Worm (Caenorhabditis elegans) whole organism, late embryonic: ENCODE measurements around the gene htz-1.
A peak's percentile ranks its signal among the peaks of the same experiment; 100 is the strongest.

Experiments
- C08G9.2 ChIP-seq: sonication (generic microtip); optimal IDR thresholded peaks from 2 replicates; lab custom pipeline; 2016; ENCODE audit warnings: mild to moderate bottlenecking, missing genetic modification characterization, moderate library complexity, missing compliant biosample characterization
- C38D4.7 ChIP-seq: fragments of 200-800 bp; sonication (Bioruptor generic); optimal IDR thresholded peaks from 2 replicates; lab custom pipeline; 2018; ENCODE audit warnings: mild to moderate bottlenecking, missing genetic modification characterization, moderate library complexity, missing compliant biosample characterization
- K02D7.2 ChIP-seq: sonication (generic microtip); optimal IDR thresholded peaks from 2 replicates; lab custom pipeline; 2017; ENCODE audit warnings: mild to moderate bottlenecking, missing genetic modification characterization, missing compliant biosample characterization
- T23F11.4 ChIP-seq: fragments of 200-800 bp; sonication (Bioruptor generic); optimal IDR thresholded peaks from 2 replicates; lab custom pipeline; 2018; ENCODE audit warnings: mild to moderate bottlenecking, missing genetic modification characterization, missing compliant biosample characterization
- Y22D7AL.16 ChIP-seq: sonication (generic microtip); optimal IDR thresholded peaks from 2 replicates; lab custom pipeline; 2016; ENCODE audit warnings: missing genetic modification characterization, missing compliant biosample characterization
- ama-1 ChIP-seq: fragments of 150-350 bp; optimal IDR thresholded peaks from 2 replicates; lab custom pipeline; 2014
- ceh-14 ChIP-seq: sonication (generic microtip); optimal IDR thresholded peaks from 2 replicates; lab custom pipeline; 2016; ENCODE audit warnings: missing genotype, missing genetic modification characterization, missing compliant biosample characterization
- ceh-19 ChIP-seq: fragments of 200-800 bp; sonication (Bioruptor generic); optimal IDR thresholded peaks from 2 replicates; lab custom pipeline; 2018; ENCODE audit warnings: mild to moderate bottlenecking, missing genetic modification characterization, missing compliant biosample characterization
- ceh-24 ChIP-seq: sonication (generic microtip); optimal IDR thresholded peaks from 2 replicates; lab custom pipeline; 2016; ENCODE audit warnings: mild to moderate bottlenecking, missing genetic modification characterization, missing compliant biosample characterization
- ceh-45 ChIP-seq: fragments of 200-800 bp; sonication (Bioruptor generic); IDR thresholded peaks from 2 replicates; pipeline ENCODE4 v1.3.6; 2022; ENCODE audit warnings: missing genetic modification reagents, missing genetic modification characterization, missing compliant biosample characterization
- ceh-48 ChIP-seq: sonication (generic microtip); optimal IDR thresholded peaks from 2 replicates; lab custom pipeline; 2016; ENCODE audit warnings: missing genetic modification characterization, inconsistent platforms, missing compliant biosample characterization
- elt-2 ChIP-seq: sonication (generic microtip); optimal IDR thresholded peaks from 2 replicates; lab custom pipeline; 2016; ENCODE audit warnings: missing genetic modification reagents, missing genetic modification characterization, missing compliant biosample characterization
- elt-4 ChIP-seq: sonication (generic microtip); optimal IDR thresholded peaks from 2 replicates; lab custom pipeline; 2016; ENCODE audit warnings: missing genetic modification characterization, missing compliant biosample characterization
- fax-1 ChIP-seq: sonication (generic microtip); optimal IDR thresholded peaks from 2 replicates; lab custom pipeline; 2016; ENCODE audit warnings: missing genotype, missing genetic modification characterization, missing compliant biosample characterization
- fkh-6 ChIP-seq: sonication (generic microtip); optimal IDR thresholded peaks from 2 replicates; lab custom pipeline; 2016; ENCODE audit warnings: missing genetic modification characterization, missing compliant biosample characterization
- hlh-13 ChIP-seq: fragments of 200-800 bp; sonication (Bioruptor generic); optimal IDR thresholded peaks from 2 replicates; lab custom pipeline; 2018; ENCODE audit warnings: mild to moderate bottlenecking, missing genetic modification characterization, missing compliant biosample characterization
- lim-6 ChIP-seq: sonication (generic microtip); optimal IDR thresholded peaks from 2 replicates; lab custom pipeline; 2016; ENCODE audit warnings: missing genetic modification characterization, missing compliant biosample characterization
- lin-11 ChIP-seq: fragments of 200-800 bp; sonication (Bioruptor generic); optimal IDR thresholded peaks from 2 replicates; lab custom pipeline; 2018; ENCODE audit warnings: mild to moderate bottlenecking, missing genetic modification characterization, missing compliant biosample characterization
- mec-3 ChIP-seq: sonication (generic microtip); optimal IDR thresholded peaks from 2 replicates; lab custom pipeline; 2016; ENCODE audit warnings: borderline replicate concordance, missing genetic modification characterization, missing compliant biosample characterization
- nhr-11 ChIP-seq: fragments of 150-350 bp; optimal IDR thresholded peaks from 2 replicates; lab custom pipeline; 2014; ENCODE audit warnings: missing biosample characterization, missing genetic modification characterization
- nhr-232 ChIP-seq: sonication (generic microtip); optimal IDR thresholded peaks from 2 replicates; lab custom pipeline; 2016; ENCODE audit warnings: missing genetic modification characterization, missing compliant biosample characterization
- pag-3 ChIP-seq: sonication (generic microtip); optimal IDR thresholded peaks from 2 replicates; lab custom pipeline; 2016; ENCODE audit warnings: missing compliant biosample characterization, missing genetic modification characterization, borderline replicate concordance
- ref-2 ChIP-seq: sonication (generic microtip); optimal IDR thresholded peaks from 2 replicates; lab custom pipeline; 2016; ENCODE audit warnings: missing genetic modification characterization, missing compliant biosample characterization
- sdc-2 ChIP-seq: sonication (generic microtip); optimal IDR thresholded peaks from 2 replicates; lab custom pipeline; 2016; ENCODE audit warnings: missing genotype, missing genetic modification characterization, missing compliant biosample characterization
- sox-2 ChIP-seq: fragments of 200-800 bp; sonication (Bioruptor generic); IDR thresholded peaks from 2 replicates; pipeline ENCODE4 v1.3.6; 2022; ENCODE audit warnings: missing genetic modification reagents, missing genetic modification characterization, missing compliant biosample characterization
- ttx-3 ChIP-seq: sonication (generic microtip); optimal IDR thresholded peaks from 2 replicates; lab custom pipeline; 2016; ENCODE audit warnings: missing genetic modification reagents, missing genetic modification characterization, missing compliant biosample characterization
- unc-3 ChIP-seq, 2 experiments: fragments of 200-800 bp in 1 of 2; sonication (Bioruptor generic) in 1 of 2; sonication (generic microtip) in 1 of 2; conservative IDR thresholded peaks in 1 of 2; optimal IDR thresholded peaks in 1 of 2; 2 replicates each; pipeline versions ENCODE4 v1.3.6 to Lab custom; 2016 to 2022; ENCODE audit warnings: missing compliant biosample characterization in 2 of 2, missing genetic modification characterization in 2 of 2, missing genetic modification reagents in 1 of 2
- unc-42 ChIP-seq: sonication (generic microtip); optimal IDR thresholded peaks from 2 replicates; lab custom pipeline; 2016; ENCODE audit warnings: missing genotype, missing genetic modification characterization, missing compliant biosample characterization
- unc-55 ChIP-seq: sonication (generic microtip); optimal IDR thresholded peaks from 2 replicates; lab custom pipeline; 2017; ENCODE audit warnings: missing biosample characterization, missing genetic modification reagents, missing genetic modification characterization
- zip-5 ChIP-seq: sonication (generic microtip); optimal IDR thresholded peaks from 2 replicates; lab custom pipeline; 2016; ENCODE audit warnings: missing genetic modification characterization, missing compliant biosample characterization

The htz-1 gene

DNA sequence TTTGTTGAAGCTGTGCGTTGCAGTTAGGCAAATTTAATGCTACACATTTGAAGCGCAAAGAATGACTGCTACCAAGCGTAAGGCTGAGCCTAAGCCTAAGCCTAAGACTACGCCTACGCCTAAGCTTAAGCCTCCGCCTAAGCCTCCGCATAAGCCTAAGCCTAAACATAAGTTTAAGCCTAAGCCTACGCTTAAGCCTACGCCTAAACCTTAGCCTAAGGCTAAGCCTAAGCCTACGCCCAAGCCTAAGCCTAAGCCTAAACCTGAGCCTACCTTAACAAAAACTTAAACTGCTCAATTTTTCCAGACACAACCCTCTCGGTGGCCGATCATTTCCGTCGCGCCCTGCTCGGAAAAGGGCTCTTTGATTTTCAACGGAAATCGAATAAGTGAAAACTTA, 13.3 kb downstream of the htz-1 start:
- TF ChIP-seq mec-3 (no peak), ceh-24 (tag; lab: Kevin White, UChicago) (no peak), elt-2 (tag; lab: Kevin White, UChicago) (no peak)

- TF ChIP-seq pag-3 (tag; lab: Kevin White, UChicago) (no peak), ref-2 (tag; lab: Kevin White, UChicago) (no peak), C38D4.7 (GFP tag; lab: Kevin White, UChicago) (no peak), nhr-11 (tag; lab: Kevin White, UChicago) (no peak), fkh-6 (no peak), Y22D7AL.16 (no peak), fax-1 (tag; lab: Kevin White, UChicago) (no peak), nhr-232 (tag; lab: Kevin White, UChicago) (no peak), T23F11.4 (GFP tag; lab: Kevin White, UChicago) (no peak), ttx-3 (no peak), sox-2 (no peak), unc-55 (GFP tag; lab: Kevin White, UChicago) (no peak), ceh-19 (no peak), unc-42 (tag; lab: Kevin White, UChicago) (no peak), ceh-45 (GFP tag; lab: Robert Waterston, UW) (no peak), sdc-2 (no peak), ceh-48 (tag; lab: Kevin White, UChicago) (no peak), ceh-14 (no peak), lim-6 (tag; lab: Kevin White, UChicago) (no peak)
Observed at ce11 chrIV:4463132-4463531, 17.1 kb downstream of the htz-1 start, which contains the start of gene M01H9.2. Gene M01H9.2 (minus strand): TSS chrIV:4463232.

DNA sequence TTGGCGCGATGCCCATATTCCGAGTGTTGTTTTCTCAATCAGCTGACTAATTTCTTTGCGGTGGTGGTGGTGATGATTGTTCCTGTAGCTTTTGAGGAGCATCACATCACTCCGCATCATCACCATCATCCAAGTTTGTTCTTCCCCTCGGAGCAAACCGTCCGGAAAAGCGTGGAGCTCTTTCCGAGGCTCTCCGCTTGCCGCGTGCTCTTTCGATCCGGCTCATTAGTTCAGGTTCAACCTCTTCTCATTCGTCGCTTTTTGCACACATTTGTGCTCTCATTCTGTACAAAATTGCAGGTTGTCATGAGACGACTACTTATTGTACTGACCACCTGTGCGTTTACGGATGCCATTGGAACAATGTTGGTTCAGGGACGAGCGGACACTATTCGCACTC, 19.2 kb downstream of the htz-1 start, which contains the start of gene M01H9.5:
TSS of gene M01H9.5 (plus strand) at position 301 of the 400 bp plus-strand sequence.
- TF ChIP-seq unc-3 (GFP tag; conservative IDR thresholded peaks at IDR 0.05; lab: Robert Waterston, UW) (no peak), unc-3 (tag; optimal IDR thresholded peaks at IDR 0.05; lab: Kevin White, UChicago) (no peak), lin-11 (tag; lab: Kevin White, UChicago) (no peak)

DNA sequence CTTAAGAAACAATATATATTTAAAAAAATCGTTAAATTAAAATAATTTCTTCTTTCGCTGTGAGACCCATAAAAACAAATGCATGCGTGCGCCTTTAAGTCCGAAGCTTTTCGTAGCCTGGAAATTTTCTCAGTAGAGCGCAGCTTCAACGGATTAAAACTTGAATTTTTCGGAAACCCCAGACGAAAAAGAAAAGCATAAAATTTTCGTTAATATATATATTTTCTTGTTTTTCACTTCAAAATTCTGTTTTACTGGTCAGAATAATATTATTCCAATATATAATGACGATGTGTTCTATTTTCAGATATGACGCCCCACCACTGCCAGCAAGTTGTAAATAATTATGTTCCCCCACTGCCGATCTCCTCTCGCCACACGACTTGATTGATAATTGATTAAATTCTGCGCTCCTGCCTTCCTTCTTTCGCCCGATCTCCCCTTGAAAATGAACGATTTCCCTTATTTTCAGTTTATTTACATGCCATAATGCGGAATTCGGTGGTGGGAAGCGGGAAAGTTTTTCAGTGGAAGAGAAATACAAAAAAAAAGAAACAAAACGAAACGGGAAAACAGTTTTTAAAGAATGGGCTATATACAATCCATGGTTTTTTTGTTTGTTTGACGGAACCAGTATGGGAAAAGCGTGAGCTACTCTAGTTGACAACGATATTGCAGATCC, 22.2 kb downstream of the htz-1 start:
- TF ChIP-seq fax-1 (tag; lab: Kevin White, UChicago) (no peak), ama-1 (lab: Kevin White, UChicago) (peak; percentile 40)

DNA sequence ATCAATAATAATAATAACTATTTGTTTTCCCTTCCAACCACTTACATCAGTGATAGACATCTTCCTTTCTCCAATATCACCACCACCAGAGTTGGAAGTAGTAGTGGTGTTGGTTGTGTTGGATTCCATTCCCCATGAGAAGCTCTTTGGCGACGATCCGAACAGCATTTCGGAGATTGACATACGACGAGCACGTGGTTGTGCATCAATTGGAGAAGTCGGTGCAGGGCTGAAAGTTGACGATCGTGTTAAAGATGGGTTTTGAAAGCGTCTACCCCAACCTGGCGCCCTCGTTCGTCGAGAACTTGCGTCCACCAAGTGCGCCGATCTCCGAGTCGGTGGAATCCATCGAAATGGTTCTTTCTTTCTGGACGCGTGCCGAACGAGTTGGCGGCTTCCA, 23.0 kb downstream of the htz-1 start:
- no peak for TF ChIP-seq pag-3 (tag; lab: Kevin White, UChicago)
- no peak for TF ChIP-seq K02D7.2 (tag; lab: Kevin White, UChicago)
- no peak for TF ChIP-seq unc-55 (GFP tag; lab: Kevin White, UChicago)
- TF ChIP-seq hlh-13 = no peak
- TF ChIP-seq zip-5 (tag; lab: Kevin White, UChicago) = no peak
- no peak for TF ChIP-seq C08G9.2
- no peak for TF ChIP-seq ama-1 (lab: Kevin White, UChicago)
- TF ChIP-seq sdc-2 = no peak
- no peak for TF ChIP-seq elt-4 (tag; lab: Kevin White, UChicago)
